Fruit fly (Drosophila melanogaster) whole organism, embryonic: Measurements from ENCODE around the gene Cpr67Fb.
A peak's percentile ranks its signal among the peaks of the same experiment; 100 is the strongest.

Experiments used
- CG10274 ChIP-seq: fragments of 200-800 bp; sonication (Bioruptor generic); optimal IDR thresholded peaks from 3 replicates; lab custom pipeline; 2017; ENCODE audit warnings: missing biosample characterization, mild to moderate bottlenecking, missing genetic modification characterization
- CG10543 ChIP-seq: fragments of 200-800 bp; sonication (Bioruptor generic); optimal IDR thresholded peaks from 3 replicates; lab custom pipeline; 2017; ENCODE audit warnings: missing biosample characterization, mild to moderate bottlenecking, missing genetic modification characterization, moderate library complexity
- CG11695 ChIP-seq: fragments of 200-800 bp; sonication (Bioruptor generic); IDR thresholded peaks from 3 replicates; pipeline ENCODE4 v1.3.6; 2022; ENCODE audit warnings: missing biosample characterization, missing genetic modification characterization
- CG11696 ChIP-seq: fragments of 200-800 bp; sonication (Bioruptor generic); IDR thresholded peaks from 2 replicates; pipeline ENCODE4 v1.3.6; 2022; ENCODE audit warnings: missing biosample characterization, missing genetic modification characterization
- CG12155 ChIP-seq: fragments of 200-800 bp; sonication (Bioruptor generic); optimal IDR thresholded peaks from 3 replicates; lab custom pipeline; 2016; ENCODE audit warnings: missing biosample characterization, missing genetic modification characterization
- CG13287 ChIP-seq: fragments of 200-800 bp; sonication (Bioruptor generic); IDR thresholded peaks from 2 replicates; pipeline ENCODE4 v1.3.6; 2022; ENCODE audit warnings: missing biosample characterization, missing genetic modification characterization; ENCODE audit not compliant: partially characterized antibody
- CG13894 ChIP-seq: fragments of 200-800 bp; sonication (Bioruptor generic); optimal IDR thresholded peaks from 3 replicates; lab custom pipeline; 2018; ENCODE audit warnings: missing biosample characterization, mild to moderate bottlenecking, missing genetic modification characterization, moderate library complexity
- CG15479 ChIP-seq: fragments of 200-800 bp; sonication (Bioruptor generic); optimal IDR thresholded peaks from 3 replicates; lab custom pipeline; 2019; ENCODE audit warnings: missing biosample characterization, mild to moderate bottlenecking, missing genetic modification characterization, moderate library complexity
- CG17186 ChIP-seq: fragments of 200-800 bp; sonication (Bioruptor generic); optimal IDR thresholded peaks from 3 replicates; lab custom pipeline; 2017; ENCODE audit warnings: missing biosample characterization, missing genetic modification reagents, missing genetic modification characterization
- CG17568 ChIP-seq: fragments of 200-800 bp; sonication (Bioruptor generic); optimal IDR thresholded peaks from 2 replicates; lab custom pipeline; 2018; ENCODE audit warnings: missing biosample characterization, mild to moderate bottlenecking, missing genetic modification characterization, moderate library complexity
- CG17612 ChIP-seq: fragments of 200-800 bp; sonication (Bioruptor generic); IDR thresholded peaks from 2 replicates; pipeline ENCODE4 v1.3.6; 2022; ENCODE audit warnings: missing biosample characterization, missing genetic modification characterization
- CG17829 ChIP-seq: fragments of 200-800 bp; optimal IDR thresholded peaks from 2 replicates; lab custom pipeline; 2019; ENCODE audit warnings: missing biosample characterization, mild to moderate bottlenecking, missing genetic modification characterization, moderate library complexity
- CG1832 ChIP-seq: fragments of 200-800 bp; sonication (Bioruptor generic); optimal IDR thresholded peaks from 2 replicates; lab custom pipeline; 2017; ENCODE audit warnings: missing biosample characterization, mild to moderate bottlenecking, missing genetic modification characterization, inconsistent platforms
- CG2712 ChIP-seq: fragments of 200-800 bp; optimal IDR thresholded peaks from 3 replicates; lab custom pipeline; 2019; ENCODE audit warnings: missing biosample characterization, mild to moderate bottlenecking, missing genetic modification characterization, moderate library complexity
- CG31224 ChIP-seq: fragments of 200-800 bp; sonication (Bioruptor generic); IDR thresholded peaks from 2 replicates; pipeline ENCODE4 v1.3.6; 2022; ENCODE audit warnings: missing biosample characterization, missing genetic modification characterization
- CG31388 ChIP-seq: fragments of 200-800 bp; sonication (Bioruptor generic); optimal IDR thresholded peaks from 2 replicates; lab custom pipeline; 2016; ENCODE audit warnings: missing biosample characterization, missing genetic modification characterization
- CG3995 ChIP-seq: fragments of 200-800 bp; sonication (Bioruptor generic); optimal IDR thresholded peaks from 3 replicates; lab custom pipeline; 2016; ENCODE audit warnings: missing biosample characterization, missing genetic modification characterization
- CG5180 ChIP-seq: fragments of 200-800 bp; sonication (Bioruptor generic); optimal IDR thresholded peaks from 3 replicates; lab custom pipeline; 2017; ENCODE audit warnings: missing biosample characterization, missing genetic modification characterization, mild to moderate bottlenecking, moderate library complexity, missing genetic modification reagents
- CG5245 ChIP-seq: fragments of 200-800 bp; sonication (Bioruptor generic); optimal IDR thresholded peaks from 3 replicates; lab custom pipeline; 2016; ENCODE audit warnings: missing biosample characterization, missing genetic modification characterization
- CG6175 ChIP-seq: fragments of 200-800 bp; sonication (Bioruptor generic); IDR thresholded peaks from 3 replicates; pipeline ENCODE4 v1.3.6; 2022; ENCODE audit warnings: missing biosample characterization, missing genetic modification characterization
- CG6272 ChIP-seq: fragments of 200-800 bp; sonication (Bioruptor generic); IDR thresholded peaks from 2 replicates; pipeline ENCODE4 v1.3.6; 2022; ENCODE audit warnings: missing biosample characterization, missing genetic modification characterization
- Dad ChIP-seq: fragments of 200-800 bp; sonication (Bioruptor generic); optimal IDR thresholded peaks from 3 replicates; lab custom pipeline; 2016; ENCODE audit warnings: missing biosample characterization, missing genetic modification characterization
- Dip3 ChIP-seq: fragments of 200-800 bp; sonication (Bioruptor generic); optimal IDR thresholded peaks from 3 replicates; lab custom pipeline; 2016; ENCODE audit warnings: missing biosample characterization, missing genetic modification characterization
- Dll ChIP-seq: fragments of 200-800 bp; sonication (Bioruptor generic); IDR thresholded peaks from 4 replicates; pipeline ENCODE4 v1.3.6; 2022; ENCODE audit warnings: missing biosample characterization, missing genetic modification characterization; ENCODE audit not compliant: partially characterized antibody
- Fer3 ChIP-seq: fragments of 200-800 bp; sonication (Bioruptor generic); optimal IDR thresholded peaks from 2 replicates; lab custom pipeline; 2018; ENCODE audit warnings: missing biosample characterization, mild to moderate bottlenecking, missing genetic modification characterization, moderate library complexity
- GATAe ChIP-seq: fragments of 200-800 bp; sonication (Bioruptor generic); conservative IDR thresholded peaks from 2 replicates; pipeline ENCODE4 v1.3.6; 2022; ENCODE audit warnings: missing biosample characterization, missing genetic modification characterization
- Med ChIP-seq: fragments of 200-800 bp; sonication (Bioruptor generic); peaks from one replicate; lab custom pipeline; 2016; ENCODE audit warnings: missing biosample characterization, missing genetic modification characterization, mild to moderate bottlenecking, inconsistent platforms, moderate library complexity
- Nf-YB ChIP-seq: fragments of 200-800 bp; sonication (Bioruptor generic); optimal IDR thresholded peaks from 3 replicates; lab custom pipeline; 2019; ENCODE audit warnings: missing biosample characterization, mild to moderate bottlenecking, missing genetic modification characterization, moderate library complexity
- Ptx1 ChIP-seq: fragments of 200-800 bp; sonication (Bioruptor generic); IDR thresholded peaks from 2 replicates; pipeline ENCODE4 v1.3.6; 2022; ENCODE audit warnings: missing biosample characterization, missing genetic modification characterization
- Xbp1 ChIP-seq: fragments of 200-800 bp; sonication (Bioruptor generic); optimal IDR thresholded peaks from 3 replicates; lab custom pipeline; 2016; ENCODE audit warnings: missing biosample characterization, mild to moderate bottlenecking, missing genetic modification characterization
- ac ChIP-seq: fragments of 200-800 bp; sonication (Bioruptor generic); optimal IDR thresholded peaks from 3 replicates; lab custom pipeline; 2017; ENCODE audit warnings: missing biosample characterization, mild to moderate bottlenecking, missing genetic modification characterization
- bcd ChIP-seq: fragments of 200-800 bp; sonication (Bioruptor generic); optimal IDR thresholded peaks from 2 replicates; lab custom pipeline; 2017; ENCODE audit warnings: missing biosample characterization, mild to moderate bottlenecking, missing genetic modification characterization
- bsh ChIP-seq, 2 experiments: fragments of 200-800 bp; sonication (Bioruptor generic); optimal IDR thresholded peaks; 2 replicates each; lab custom pipeline; 2017 to 2018; ENCODE audit warnings: mild to moderate bottlenecking in 2 of 2, missing biosample characterization in 2 of 2, missing genetic modification characterization in 2 of 2, moderate library complexity in 1 of 2
- cato ChIP-seq: fragments of 200-800 bp; sonication (Bioruptor generic); optimal IDR thresholded peaks from 2 replicates; lab custom pipeline; 2016; ENCODE audit warnings: missing biosample characterization, missing genetic modification characterization, borderline replicate concordance
- cwo ChIP-seq: fragments of 200-800 bp; sonication (Bioruptor generic); optimal IDR thresholded peaks from 3 replicates; lab custom pipeline; 2017; ENCODE audit warnings: missing biosample characterization, missing genetic modification characterization, mild to moderate bottlenecking, moderate library complexity, missing genetic modification reagents
- gcm2 ChIP-seq: fragments of 200-800 bp; sonication (Bioruptor generic); optimal IDR thresholded peaks from 2 replicates; lab custom pipeline; 2016; ENCODE audit warnings: missing biosample characterization, missing genetic modification characterization
- hb ChIP-seq: fragments of 200-800 bp; sonication (Bioruptor generic); IDR thresholded peaks from 3 replicates; pipeline ENCODE4 v1.3.6; 2022; ENCODE audit warnings: missing biosample characterization, missing genetic modification characterization; ENCODE audit not compliant: partially characterized antibody
- hth ChIP-seq: fragments of >200 bp; optimal IDR thresholded peaks from 2 replicates; lab custom pipeline; 2017; ENCODE audit warnings: inconsistent platforms
- insv ChIP-seq, 2 experiments: fragments of 200-800 bp; sonication (Bioruptor generic); optimal IDR thresholded peaks; 3 replicates each; lab custom pipeline; 2016 to 2018; ENCODE audit warnings: missing biosample characterization in 2 of 2, missing genetic modification characterization in 2 of 2
- jigr1 ChIP-seq: fragments of 200-800 bp; sonication (Bioruptor generic); IDR thresholded peaks from 3 replicates; pipeline ENCODE4 v1.3.6; 2022; ENCODE audit warnings: missing biosample characterization, missing genetic modification characterization
- otp ChIP-seq: fragments of 200-800 bp; sonication (Bioruptor generic); IDR thresholded peaks from 3 replicates; pipeline ENCODE4, ENCODE4 v1.3.6; 2022; ENCODE audit warnings: missing biosample characterization, missing genetic modification characterization
- ranshi ChIP-seq: fragments of 200-800 bp; sonication (Bioruptor generic); IDR thresholded peaks from 2 replicates; pipeline ENCODE4 v1.3.6; 2022; ENCODE audit warnings: missing biosample characterization, missing genetic modification characterization
- rib ChIP-seq: fragments of 200-800 bp; sonication (Bioruptor generic); IDR thresholded peaks from 2 replicates; pipeline ENCODE4 v1.3.6; 2022; ENCODE audit warnings: missing biosample characterization, missing genetic modification characterization
- ro ChIP-seq: fragments of 200-800 bp; sonication (Bioruptor generic); IDR thresholded peaks from 2 replicates; pipeline ENCODE4 v1.3.6; 2022; ENCODE audit warnings: missing biosample characterization, missing genetic modification characterization
- run ChIP-seq: fragments of 200-800 bp; sonication (Bioruptor generic); optimal IDR thresholded peaks from 3 replicates; lab custom pipeline; 2018; ENCODE audit warnings: missing biosample characterization, mild to moderate bottlenecking, missing genetic modification characterization
- sisA ChIP-seq: fragments of 200-800 bp; sonication (Bioruptor generic); IDR thresholded peaks from 2 replicates; pipeline ENCODE4 v1.3.6; 2022; ENCODE audit warnings: missing biosample characterization, missing genetic modification characterization
- unc-4 ChIP-seq: fragments of 200-800 bp; sonication (Bioruptor generic); IDR thresholded peaks from 2 replicates; pipeline ENCODE4 v1.3.6; 2022; ENCODE audit warnings: missing biosample characterization, missing genetic modification characterization; ENCODE audit not compliant: partially characterized antibody
- vvl ChIP-seq: fragments of 200-800 bp; sonication (Bioruptor generic); IDR thresholded peaks from 2 replicates; pipeline ENCODE4 v1.3.6; 2022; ENCODE audit warnings: missing biosample characterization, missing genetic modification characterization
- zf30C ChIP-seq: fragments of 200-800 bp; sonication (Bioruptor generic); optimal IDR thresholded peaks from 3 replicates; lab custom pipeline; 2018; ENCODE audit warnings: missing biosample characterization, mild to moderate bottlenecking, missing genetic modification characterization
- zfh2 ChIP-seq: fragments of 200-800 bp; sonication (Bioruptor generic); optimal IDR thresholded peaks from 2 replicates; lab custom pipeline; 2016; ENCODE audit warnings: missing biosample characterization, missing genetic modification characterization

Cpr67Fb gene

dm6 chr3L:10863925-10864324 is 30.0 kb upstream of the Cpr67Fb start (continued):
- TF ChIP-seq bsh (GFP tag; optimal IDR thresholded peaks at IDR 0.05; lab: Kevin White, UChicago) = no peak
- no peak for TF ChIP-seq zf30C (GFP tag; lab: Kevin White, UChicago)
- TF ChIP-seq bcd = no peak
- no peak for TF ChIP-seq unc-4 (GFP tag; lab: Robert Waterston, UW)
- no peak for TF ChIP-seq CG11695 (GFP tag; lab: Robert Waterston, UW)
- peak; percentile 54; the same call in 1 of the 2 replicates for TF ChIP-seq rib
- TF ChIP-seq sisA (GFP tag; lab: Robert Waterston, UW) = no peak
- peak; percentile 58 for TF ChIP-seq Med (GFP tag; lab: Kevin White, UChicago)
- TF ChIP-seq CG15479 (GFP tag; lab: Kevin White, UChicago) = peak; percentile 7
- no peak for TF ChIP-seq gcm2 (GFP tag; lab: Kevin White, UChicago)
- no peak for TF ChIP-seq CG17829
- TF ChIP-seq CG3995 (GFP tag; lab: Kevin White, UChicago) = no peak
- no peak for TF ChIP-seq CG17568 (GFP tag; lab: Kevin White, UChicago)
- no peak for TF ChIP-seq run (tag; lab: Kevin White, UChicago)
- TF ChIP-seq cwo (GFP tag; lab: Kevin White, UChicago) = peak; percentile 61
- TF ChIP-seq hth (lab: Kevin White, UChicago) = no peak
- TF ChIP-seq ranshi (GFP tag; lab: Robert Waterston, UW) = no peak
- no peak for TF ChIP-seq vvl
- TF ChIP-seq CG17612 (GFP tag; lab: Robert Waterston, UW) = no peak
- TF ChIP-seq jigr1 (GFP tag; lab: Robert Waterston, UW) = no peak
- TF ChIP-seq ac (GFP tag; lab: Kevin White, UChicago) = no peak
- no peak for TF ChIP-seq ro (GFP tag; lab: Robert Waterston, UW)
- 0 out of 3 replicates have a peak, but pooled peaks have one; percentile 41 for TF ChIP-seq CG6175 (GFP tag; lab: Robert Waterston, UW)
- no peak for TF ChIP-seq CG1832 (GFP tag; lab: Kevin White, UChicago)
- TF ChIP-seq Dad (GFP tag; lab: Kevin White, UChicago) = no peak
- TF ChIP-seq otp (GFP tag; lab: Robert Waterston, UW) = 0 out of 3 replicates have a peak, but pooled peaks have one; percentile 26
- TF ChIP-seq CG10543 (GFP tag; lab: Kevin White, UChicago) = peak; percentile 33
- peak; percentile 72 for TF ChIP-seq GATAe (GFP tag; lab: Robert Waterston, UW)
- TF ChIP-seq CG5180 (GFP tag; lab: Kevin White, UChicago) = no peak
- TF ChIP-seq Xbp1 = no peak
- TF ChIP-seq CG13287 = no peak
- TF ChIP-seq CG17186 (GFP tag; lab: Kevin White, UChicago) = no peak
- TF ChIP-seq CG31388 (GFP tag; lab: Kevin White, UChicago) = no peak
- no peak for TF ChIP-seq zfh2 (GFP tag; lab: Kevin White, UChicago)
- TF ChIP-seq Dip3 (GFP tag; lab: Kevin White, UChicago) = no peak
- no peak for TF ChIP-seq CG11696 (GFP tag; lab: Robert Waterston, UW)

- TF ChIP-seq cato (no peak), insv (GFP tag; optimal IDR thresholded peaks at IDR 0.05; lab: Kevin White, UChicago) (no peak), Fer3 (tag; lab: Kevin White, UChicago) (peak; percentile 50), hb (no peak), CG2712 (tag; lab: Kevin White, UChicago) (no peak), Nf-YB (GFP tag; lab: Kevin White, UChicago) (no peak), Dll (no peak), Ptx1 (GFP tag; lab: Robert Waterston, UW) (0 out of 2 replicates have a peak, but pooled peaks have one; percentile 54), CG5245 (GFP tag; lab: Kevin White, UChicago) (no peak), CG31224 (GFP tag; lab: Robert Waterston, UW) (peak; percentile 62; the same call in 1 of the 2 replicates), CG12155 (GFP tag; lab: Kevin White, UChicago) (peak; percentile 56), CG13894 (tag; lab: Kevin White, UChicago) (no peak), CG6272 (GFP tag; lab: Robert Waterston, UW) (no peak), cwo (GFP tag; lab: Kevin White, UChicago) (peak; percentile 95), CG10274 (GFP tag; lab: Kevin White, UChicago) (peak; percentile 32)
Measured at dm6 chr3L:10866633-10867379, 27.2 kb upstream of the Cpr67Fb start.
